Worm (Caenorhabditis elegans) whole organism, young adult: ENCODE data around the gene C04C3.4.
"Not testable (repeated sequence)": the region's sequence is repeated elsewhere in the genome, so short reads cannot be mapped to it uniquely, and the experiment has no call there.

Experiments used
- C17E4.6 ChIP-seq: fragments of 200-800 bp; sonication (Bioruptor generic); IDR thresholded peaks from 2 replicates; pipeline ENCODE4 v1.3.6; 2022; ENCODE audit warnings: missing genetic modification reagents, missing genetic modification characterization, missing compliant biosample characterization
- F37B4.10 ChIP-seq: fragments of 200-800 bp; sonication (Bioruptor generic); IDR thresholded peaks from 2 replicates; pipeline ENCODE4 v1.3.6; 2022; ENCODE audit warnings: missing genetic modification characterization, missing compliant biosample characterization
- F49E8.2 ChIP-seq: sonication (generic microtip); optimal IDR thresholded peaks from 3 replicates; lab custom pipeline; 2017; ENCODE audit warnings: missing genetic modification characterization, mild to moderate bottlenecking, missing compliant biosample characterization, antibody characterized with exemption, moderate library complexity; ENCODE audit not compliant: insufficient read depth
- attf-6 ChIP-seq: fragments of 200-800 bp; sonication (Bioruptor generic); IDR thresholded peaks from 2 replicates; pipeline ENCODE4 v1.3.6; 2022; ENCODE audit warnings: missing genetic modification reagents, missing genetic modification characterization, missing compliant biosample characterization
- bed-1 ChIP-seq: fragments of 200-800 bp; sonication (Bioruptor generic); IDR thresholded peaks from 2 replicates; pipeline ENCODE4 v1.3.6; 2022; ENCODE audit warnings: missing genetic modification reagents, missing genetic modification characterization, missing compliant biosample characterization
- ccch-3 ChIP-seq: fragments of 200-800 bp; sonication (Bioruptor generic); optimal IDR thresholded peaks from 2 replicates; lab custom pipeline; 2018; ENCODE audit warnings: mild to moderate bottlenecking, missing genetic modification characterization, missing compliant biosample characterization
- ceh-40 ChIP-seq: fragments of 200-800 bp; sonication (Bioruptor generic); IDR thresholded peaks from 2 replicates; pipeline ENCODE4 v1.3.6; 2022; ENCODE audit warnings: missing genetic modification characterization, missing compliant biosample characterization
- ceh-58 ChIP-seq: fragments of 200-800 bp; sonication (Bioruptor generic); IDR thresholded peaks from 2 replicates; pipeline ENCODE4 v1.3.6; 2022; ENCODE audit warnings: missing genetic modification characterization, missing compliant biosample characterization
- ceh-91 ChIP-seq: fragments of 200-800 bp; sonication (Bioruptor generic); IDR thresholded peaks from 2 replicates; pipeline ENCODE4 v1.3.6; 2022; ENCODE audit warnings: missing genetic modification reagents, missing genetic modification characterization, missing compliant biosample characterization
- dox-1 ChIP-seq: fragments of 200-800 bp; sonication (Bioruptor generic); IDR thresholded peaks from 2 replicates; pipeline ENCODE4 v1.3.6; 2022; ENCODE audit warnings: missing genetic modification reagents, missing genetic modification characterization, missing compliant biosample characterization
- dpff-1 ChIP-seq: sonication (generic microtip); optimal IDR thresholded peaks from 2 replicates; lab custom pipeline; 2017; ENCODE audit warnings: mild to moderate bottlenecking, missing genetic modification characterization, missing compliant biosample characterization
- efl-1 ChIP-seq: fragments of 150-350 bp; optimal IDR thresholded peaks from 2 replicates; lab custom pipeline; 2014; ENCODE audit warnings: missing biosample characterization, missing genetic modification reagents, missing genetic modification characterization
- egrh-3 ChIP-seq: fragments of 200-800 bp; sonication (Bioruptor generic); IDR thresholded peaks from 2 replicates; pipeline ENCODE4 v1.3.6; 2022; ENCODE audit warnings: missing genetic modification reagents, missing genetic modification characterization, missing compliant biosample characterization
- ekl-4 ChIP-seq: fragments of 200-800 bp; sonication (Bioruptor generic); IDR thresholded peaks from 2 replicates; pipeline ENCODE4 v1.3.6; 2022; ENCODE audit warnings: missing genetic modification reagents, missing genetic modification characterization, missing compliant biosample characterization
- gei-17 ChIP-seq: fragments of 200-800 bp; sonication (Bioruptor generic); optimal IDR thresholded peaks from 2 replicates; lab custom pipeline; 2018; ENCODE audit warnings: mild to moderate bottlenecking, missing genetic modification characterization, missing compliant biosample characterization
- hlh-26 ChIP-seq: fragments of 200-800 bp; sonication (Bioruptor generic); conservative IDR thresholded peaks from 2 replicates; pipeline ENCODE4 v1.3.6; 2022; ENCODE audit warnings: missing genetic modification reagents, missing genetic modification characterization, missing compliant biosample characterization
- hmg-1.2 ChIP-seq: fragments of 200-800 bp; sonication (Bioruptor generic); IDR thresholded peaks from 2 replicates; pipeline ENCODE4 v1.3.6; 2022; ENCODE audit warnings: missing genetic modification reagents, missing genetic modification characterization, missing compliant biosample characterization
- hsf-1 ChIP-seq: fragments of 200-800 bp; sonication (Bioruptor generic); IDR thresholded peaks from 2 replicates; pipeline ENCODE4 v1.3.6; 2022; ENCODE audit warnings: missing genetic modification reagents, missing genetic modification characterization, missing compliant biosample characterization
- lin-54 ChIP-seq: fragments of 200-800 bp; sonication (Bioruptor generic); optimal IDR thresholded peaks from 2 replicates; lab custom pipeline; 2018; ENCODE audit warnings: mild to moderate bottlenecking, missing genetic modification characterization, missing compliant biosample characterization
- lsl-1 ChIP-seq: fragments of 200-800 bp; sonication (Bioruptor generic); optimal IDR thresholded peaks from 2 replicates; lab custom pipeline; 2018; ENCODE audit warnings: mild to moderate bottlenecking, missing genetic modification characterization, moderate library complexity, missing compliant biosample characterization
- madf-6 ChIP-seq: fragments of 200-800 bp; sonication (Bioruptor generic); IDR thresholded peaks from 2 replicates; pipeline ENCODE4 v1.3.6; 2022; ENCODE audit warnings: missing genetic modification reagents, missing genetic modification characterization, missing compliant biosample characterization
- mcd-1 ChIP-seq: fragments of 200-800 bp; sonication (Bioruptor generic); IDR thresholded peaks from 2 replicates; pipeline ENCODE4 v1.3.6; 2022; ENCODE audit warnings: missing genetic modification reagents, missing genetic modification characterization, missing compliant biosample characterization
- mel-28 ChIP-seq: sonication (generic microtip); optimal IDR thresholded peaks from 2 replicates; lab custom pipeline; 2016; ENCODE audit warnings: borderline replicate concordance, mild to moderate bottlenecking, missing genetic modification characterization, missing compliant biosample characterization
- mes-4 ChIP-seq: sonication (generic microtip); optimal IDR thresholded peaks from 2 replicates; lab custom pipeline; 2016; ENCODE audit warnings: missing genotype, missing genetic modification characterization, missing compliant biosample characterization
- mxl-1 ChIP-seq: sonication (generic microtip); optimal IDR thresholded peaks from 2 replicates; lab custom pipeline; 2016; ENCODE audit warnings: missing genetic modification characterization, missing compliant biosample characterization
- nfya-2 ChIP-seq: fragments of 200-800 bp; sonication (Bioruptor generic); IDR thresholded peaks from 2 replicates; pipeline ENCODE4 v1.3.6; 2022; ENCODE audit warnings: missing genetic modification reagents, missing genetic modification characterization, missing compliant biosample characterization
- pha-4 ChIP-seq: fragments of 150-350 bp; sonication (generic microtip); optimal IDR thresholded peaks from 2 replicates; lab custom pipeline; 2014; ENCODE audit warnings: missing biosample characterization, missing genetic modification reagents, missing genetic modification characterization
- repo-1 ChIP-seq: sonication (generic microtip); optimal IDR thresholded peaks from 2 replicates; lab custom pipeline; 2017; ENCODE audit warnings: mild to moderate bottlenecking, missing genetic modification characterization, missing compliant biosample characterization
- rpc-1 ChIP-seq, 2 experiments: fragments of 150-350 bp in 1 of 2; sonication (generic microtip) in 1 of 2; optimal IDR thresholded peaks; 2 replicates each; lab custom pipeline; 2014 to 2018; ENCODE audit warnings: missing biosample characterization in 1 of 2, missing genetic modification characterization in 1 of 2, missing genetic modification reagents in 1 of 2, missing genotype in 1 of 2
- snpc-3.4 ChIP-seq: sonication (generic microtip); optimal IDR thresholded peaks from 2 replicates; lab custom pipeline; 2017; ENCODE audit warnings: missing genetic modification characterization, mild to moderate bottlenecking, missing compliant biosample characterization, antibody characterized with exemption, moderate library complexity, missing genotype, missing genetic modification reagents
- tlf-1 ChIP-seq: fragments of 200-800 bp; sonication (Bioruptor generic); optimal IDR thresholded peaks from 2 replicates; lab custom pipeline; 2018; ENCODE audit warnings: mild to moderate bottlenecking, missing genetic modification characterization, missing compliant biosample characterization
- zfh-2 ChIP-seq: fragments of 200-800 bp; sonication (Bioruptor generic); conservative IDR thresholded peaks from 2 replicates; pipeline ENCODE4 v1.3.6; 2022; ENCODE audit warnings: missing genetic modification reagents, missing genetic modification characterization, missing compliant biosample characterization

Gene C04C3.4

DNA sequence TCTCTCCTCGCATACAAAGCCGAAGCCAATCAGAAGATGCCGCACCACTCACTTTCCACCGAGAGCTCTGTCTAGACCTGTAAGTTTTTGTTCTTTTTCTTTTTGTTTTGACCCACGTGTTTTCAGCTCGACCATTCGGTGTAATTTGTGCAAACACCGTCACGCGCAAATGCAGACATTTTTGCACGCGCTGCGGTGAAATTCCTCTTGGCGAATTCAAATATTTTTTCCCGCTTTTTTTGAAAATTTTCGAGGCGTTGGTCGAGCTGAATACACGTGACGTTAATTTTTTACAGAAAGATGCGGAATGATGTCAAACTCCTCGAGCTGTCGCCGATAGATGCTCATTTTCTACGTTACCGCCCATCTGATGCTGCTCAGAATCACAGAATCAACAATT, at the start of gene C04C3.4:
Gene C04C3.4 (plus strand): TSS at position 301 of the 400 bp plus-strand sequence.
- not testable (repeated sequence) for TF ChIP-seq madf-6, hsf-1, hlh-26 (GFP tag; lab: Robert Waterston, UW)

DNA sequence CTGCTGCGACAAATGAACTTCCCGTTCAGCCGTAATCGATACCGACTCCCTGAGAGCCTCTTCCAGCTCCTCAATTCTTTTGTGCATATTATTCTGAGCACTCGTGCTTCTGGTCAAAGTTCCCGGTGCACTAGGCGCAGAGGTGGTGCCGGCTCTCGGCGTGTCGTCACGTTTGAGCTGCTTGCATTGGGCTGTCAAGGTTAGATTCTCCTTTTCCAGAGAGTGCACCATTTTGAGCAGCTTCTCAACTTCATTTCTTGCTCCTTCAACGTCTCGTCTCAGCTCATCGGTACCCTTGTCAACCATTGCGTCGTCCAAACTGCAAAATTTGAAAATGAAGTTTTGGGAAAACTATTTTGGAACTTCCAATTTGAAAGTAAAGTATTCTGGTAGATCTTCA, 48.7 kb upstream of the C04C3.4 start:
- TF ChIP-seq zfh-2 (GFP tag; lab: Robert Waterston, UW), result peak; percentile 31; the same call in 1 of the 2 replicates
- peak; percentile 7; the same call in 1 of the 2 replicates for TF ChIP-seq dox-1 (GFP tag; lab: Robert Waterston, UW)
- TF ChIP-seq repo-1 (tag; lab: Kevin White, UChicago), result no peak

DNA sequence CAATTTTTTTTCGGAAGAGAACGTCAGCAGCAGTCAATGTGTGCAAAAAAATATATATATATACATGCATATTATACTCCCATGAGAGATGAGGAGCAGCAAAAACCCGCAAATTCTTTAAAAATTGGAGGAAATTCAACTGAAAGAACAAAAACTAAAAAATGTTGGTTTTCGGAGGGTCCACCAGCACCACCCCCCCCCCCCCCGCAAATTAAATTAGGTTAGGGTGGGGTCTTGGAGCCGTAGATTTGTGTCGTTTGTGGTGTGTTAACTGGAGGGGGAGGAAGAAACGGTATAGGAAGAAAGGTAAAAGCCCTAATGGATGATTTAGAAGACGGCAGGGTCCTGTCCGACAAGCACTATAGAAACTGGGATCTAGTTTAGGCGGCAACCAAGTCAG, 45.8 kb upstream of the C04C3.4 start:
- TF ChIP-seq ceh-40, result no peak
- peak; percentile 74; the same call in 1 of the 2 replicates for TF ChIP-seq egrh-3
- peak; percentile 69; the same call in 1 of the 2 replicates for TF ChIP-seq zfh-2 (GFP tag; lab: Robert Waterston, UW)

ce11 chrIV:3349977-3350580, 44.1 kb upstream of the C04C3.4 start, which contains the start of gene elks-1:
Gene elks-1 (minus strand): TSS chrIV:3350027.
- TF ChIP-seq nfya-2 (GFP tag; lab: Robert Waterston, UW), result no peak
- no peak for TF ChIP-seq mcd-1 (GFP tag; lab: Robert Waterston, UW)
- TF ChIP-seq hmg-1.2 (GFP tag; lab: Robert Waterston, UW), result peak; percentile 49; the same call in 1 of the 2 replicates

- TF ChIP-seq tlf-1 (no peak), lsl-1 (no peak), mel-28 (tag; lab: Kevin White, UChicago) (no peak), mxl-1 (tag; lab: Kevin White, UChicago) (no peak)
These were observed 42.1 kb upstream of the C04C3.4 start for ce11 chrIV:3352019-3352418.

DNA sequence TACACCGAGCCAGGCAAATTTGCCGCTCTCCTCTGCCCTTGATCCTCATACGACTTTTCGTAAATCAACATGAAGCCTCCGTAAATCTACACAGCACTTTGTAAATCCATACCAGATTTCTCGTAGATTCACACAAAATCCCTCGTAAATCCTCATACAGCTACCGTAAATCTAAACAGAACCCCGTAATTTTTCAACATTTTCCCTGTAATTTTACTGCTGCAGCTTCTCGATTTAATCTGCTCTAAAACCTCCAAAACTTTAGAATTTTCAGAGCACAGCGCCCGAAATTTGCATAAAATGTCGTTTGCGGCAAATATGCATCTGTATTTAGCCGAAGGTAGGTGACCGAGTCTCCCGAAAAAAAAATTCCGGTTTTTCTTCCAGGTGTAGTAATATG, 39.4 kb upstream of the C04C3.4 start, which contains the start of gene F42A6.1:
Gene F42A6.1 (plus strand): TSS at position 301 of the 400 bp plus-strand sequence.
- TF ChIP-seq dpff-1 (no peak), C17E4.6 (GFP tag; lab: Robert Waterston, UW) (no peak), snpc-3.4 (tag; lab: Kevin White, UChicago) (no peak), pha-4 (tag; lab: Kevin White, UChicago) (no peak), F37B4.10 (GFP tag; lab: Robert Waterston, UW) (no peak), attf-6 (GFP tag; lab: Robert Waterston, UW) (no peak)

ce11 chrIV:3363221-3363620, 30.9 kb upstream of the C04C3.4 start, which contains the start of gene Y55H10A.2:
Gene Y55H10A.2 (plus strand): TSS chrIV:3363521.
- TF ChIP-seq lin-54 (GFP tag; lab: Kevin White, UChicago), result no peak
- TF ChIP-seq rpc-1 (optimal IDR thresholded peaks at IDR 0.05; lab: Kevin White, UChicago), result no peak
- TF ChIP-seq rpc-1 (tag; optimal IDR thresholded peaks at IDR 0.05; lab: Kevin White, UChicago), result no peak
- no peak for TF ChIP-seq ccch-3 (GFP tag; lab: Kevin White, UChicago)
- no peak for TF ChIP-seq efl-1 (GFP tag; lab: Kevin White, UChicago)
- no peak for TF ChIP-seq ceh-58
- TF ChIP-seq F37B4.10 (GFP tag; lab: Robert Waterston, UW), result no peak
- TF ChIP-seq F49E8.2 (tag; lab: Kevin White, UChicago), result no peak
- no peak for TF ChIP-seq gei-17 (GFP tag; lab: Kevin White, UChicago)
- no peak for TF ChIP-seq ekl-4 (GFP tag; lab: Robert Waterston, UW)
- TF ChIP-seq bed-1 (GFP tag; lab: Robert Waterston, UW), result no peak
- TF ChIP-seq mes-4 (tag; lab: Kevin White, UChicago), result no peak
- TF ChIP-seq ceh-91, result no peak
